Worm (Caenorhabditis elegans) whole organism, early embryonic: ENCODE results near the gene F55D1.1.

Experiments used
- F13C5.2 ChIP-seq: sonication (generic microtip); optimal IDR thresholded peaks from 2 replicates; lab custom pipeline; 2017; ENCODE audit warnings: mild to moderate bottlenecking, missing genetic modification characterization, inconsistent platforms, missing compliant biosample characterization
- flt-1 ChIP-seq: fragments of 200-800 bp; sonication (Bioruptor generic); IDR thresholded peaks from 2 replicates; pipeline ENCODE4 v1.3.6; 2022; ENCODE audit warnings: missing genetic modification characterization, missing compliant biosample characterization

ce11 chrX:5512707-5513106 is 23.1 kb downstream of the F55D1.1 start:
- TF ChIP-seq flt-1 (no peak), F13C5.2 (tag; lab: Kevin White, UChicago) (no peak)
